Fruit fly (Drosophila melanogaster): ENCODE measurements around the gene Asciz.

Gene Asciz

DNA sequence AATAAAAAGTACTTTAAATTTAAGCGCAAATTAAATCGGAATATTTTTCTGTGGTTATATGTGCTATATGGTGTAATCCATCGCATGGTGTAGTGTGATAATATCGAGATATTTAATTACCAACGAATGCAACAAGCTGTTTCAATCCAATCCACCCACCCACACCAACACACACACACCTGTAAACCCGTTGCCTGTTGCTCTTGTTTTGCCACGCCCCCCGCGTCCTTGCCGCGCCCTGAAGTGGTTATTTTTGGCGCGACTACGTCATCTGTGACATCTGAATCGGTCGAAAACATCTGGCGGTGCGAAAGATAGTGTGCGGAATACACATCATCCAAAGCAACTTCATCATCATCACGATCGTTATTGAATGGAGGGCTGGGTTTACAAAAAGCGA lies 651 bp downstream of the Asciz start (continued):
- TF ChIP-seq crol (GFP tag; IDR thresholded peaks at IDR 0.05) = peak; percentile 66
- TF ChIP-seq CG17186 (GFP tag; optimal IDR thresholded peaks at IDR 0.05) = no peak
- no peak for TF ChIP-seq Sry-δ (GFP tag; optimal IDR thresholded peaks at IDR 0.05)
- TF ChIP-seq sr (GFP tag; IDR thresholded peaks at IDR 0.05) = 0 out of 3 replicates have a peak, but pooled peaks have one; percentile 29
- TF ChIP-seq ind (GFP tag; optimal IDR thresholded peaks at IDR 0.05) = no peak
- no peak for TF ChIP-seq CG18476 (GFP tag; optimal IDR thresholded peaks at IDR 0.05)
- no peak for TF ChIP-seq slou (GFP tag; optimal IDR thresholded peaks at IDR 0.05)
- no peak for TF ChIP-seq Vsx1 (GFP tag; optimal IDR thresholded peaks at IDR 0.05)
- TF ChIP-seq CG17385 (GFP tag; optimal IDR thresholded peaks at IDR 0.05) = no peak
- TF ChIP-seq CG30020 (tag; optimal IDR thresholded peaks at IDR 0.05) = no peak
- peak; percentile 85 for TF ChIP-seq CG3065 (GFP tag; optimal IDR thresholded peaks at IDR 0.05)
- no peak for TF ChIP-seq phol (tag; optimal IDR thresholded peaks at IDR 0.05)
- peak; percentile 52 for TF ChIP-seq ftz-f1 (GFP tag; optimal IDR thresholded peaks at IDR 0.05)
- no peak for TF ChIP-seq CG12744 (GFP tag; optimal IDR thresholded peaks at IDR 0.05)
- TF ChIP-seq sd (tag; optimal IDR thresholded peaks at IDR 0.05) = no peak
- peak; percentile 56 for TF ChIP-seq twi (tag; optimal IDR thresholded peaks at IDR 0.05)
- no peak for TF ChIP-seq CG4360 (GFP tag; IDR thresholded peaks at IDR 0.05)
- TF ChIP-seq br (optimal IDR thresholded peaks at IDR 0.05) = no peak
- TF ChIP-seq h (optimal IDR thresholded peaks at IDR 0.05) = no peak
- no peak for TF ChIP-seq jumu (GFP tag; optimal IDR thresholded peaks at IDR 0.05)
- no peak for TF ChIP-seq sens-2 (GFP tag; IDR thresholded peaks at IDR 0.05)
- TF ChIP-seq CG15601 (tag; optimal IDR thresholded peaks at IDR 0.05) = no peak
- TF ChIP-seq Lpt (GFP tag; optimal IDR thresholded peaks at IDR 0.05) = no peak
- TF ChIP-seq Hsf (GFP tag; optimal IDR thresholded peaks at IDR 0.05) = no peak
- TF ChIP-seq hbn (GFP tag; IDR thresholded peaks at IDR 0.05; ENCODE audit: partially characterized antibody) = no peak
- TF ChIP-seq CG6791 (GFP tag; IDR thresholded peaks at IDR 0.05; ENCODE audit: partially characterized antibody) = no peak
- TF ChIP-seq pros (GFP tag; optimal IDR thresholded peaks at IDR 0.05) = no peak
- no peak for TF ChIP-seq Sox100B (GFP tag; optimal IDR thresholded peaks at IDR 0.05)
- no peak for TF ChIP-seq Dek (tag; optimal IDR thresholded peaks at IDR 0.05)
- no peak for TF ChIP-seq eyg (GFP tag; optimal IDR thresholded peaks at IDR 0.05)
- TF ChIP-seq repo (GFP tag; optimal IDR thresholded peaks at IDR 0.05) = no peak
- TF ChIP-seq sqz (GFP tag; optimal IDR thresholded peaks at IDR 0.05) = no peak
- TF ChIP-seq CG31224 (GFP tag; IDR thresholded peaks at IDR 0.05) = no peak

DNA sequence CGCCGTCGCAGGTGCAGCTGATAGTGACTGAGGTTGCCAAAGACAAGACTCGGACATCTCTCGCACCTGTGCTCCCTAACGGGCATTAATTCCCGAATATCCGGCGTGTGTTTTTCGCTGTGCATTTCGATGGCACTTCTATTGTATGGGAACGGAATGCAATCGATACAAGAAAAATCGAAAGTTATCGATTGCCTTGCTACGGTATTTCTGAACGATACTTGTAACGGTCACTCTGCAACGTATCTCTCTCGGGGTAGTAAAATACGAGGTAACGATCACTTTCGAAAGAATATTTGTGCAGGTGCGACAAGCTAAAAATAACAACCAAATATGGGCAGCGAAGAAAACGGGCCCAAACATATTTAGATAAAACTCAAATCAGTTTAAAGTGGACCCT lies 1.1 kb downstream of the Asciz start, which contains the start of gene CG32280:
Gene CG32280, plus strand, starts transcription at position 231 of the 400 bp plus-strand sequence.
- peak; percentile 85 for TF ChIP-seq zf30C (GFP tag; optimal IDR thresholded peaks at IDR 0.05)
- no peak for TF ChIP-seq fru (optimal IDR thresholded peaks at IDR 0.05)
- no peak for TF ChIP-seq btn (GFP tag; optimal IDR thresholded peaks at IDR 0.05)
- TF ChIP-seq sens (GFP tag) = peak; percentile 91
- peak; percentile 26 for TF ChIP-seq dm (GFP tag; optimal IDR thresholded peaks at IDR 0.05)
- peak; percentile 58; the same call in 1 of the 2 replicates for TF ChIP-seq sob (GFP tag; IDR thresholded peaks at IDR 0.05)
- TF ChIP-seq slp2 (GFP tag; optimal IDR thresholded peaks at IDR 0.05) = peak; percentile 24
- TF ChIP-seq stwl (tag; optimal IDR thresholded peaks at IDR 0.05) = peak; percentile 65
- peak; percentile 1 for TF ChIP-seq az2 (GFP tag; optimal IDR thresholded peaks at IDR 0.05)
- peak; percentile 33 for TF ChIP-seq Max (GFP tag; optimal IDR thresholded peaks at IDR 0.05)
- TF ChIP-seq E2f1 (GFP tag; IDR thresholded peaks at IDR 0.05) = no peak
- no peak; the same call in 2 of the 3 replicates for TF ChIP-seq CG34422 (GFP tag; IDR thresholded peaks at IDR 0.05)
- peak; percentile 82 for TF ChIP-seq MBD-R2 (GFP tag; IDR thresholded peaks at IDR 0.05)
- TF ChIP-seq pb (GFP tag; optimal IDR thresholded peaks at IDR 0.05) = peak; percentile 7
- TF ChIP-seq CG2116 (GFP tag; optimal IDR thresholded peaks at IDR 0.05) = peak; percentile 76
- TF ChIP-seq lola (GFP tag; optimal IDR thresholded peaks at IDR 0.05) = no peak
- peak; percentile 20 for TF ChIP-seq B-H2 (GFP tag; optimal IDR thresholded peaks at IDR 0.05)
- TF ChIP-seq so (GFP tag; IDR thresholded peaks at IDR 0.05) = 0 out of 3 replicates have a peak, but pooled peaks have one; percentile 32
- TF ChIP-seq CG14014 (GFP tag; IDR thresholded peaks at IDR 0.05) = peak; percentile 16; the same call in 1 of the 2 replicates
- peak; percentile 62 for TF ChIP-seq row (GFP tag; IDR thresholded peaks at IDR 0.05)
- peak; percentile 41 for TF ChIP-seq Sin3A (optimal IDR thresholded peaks at IDR 0.05)
- TF ChIP-seq CG1603 (tag; optimal IDR thresholded peaks at IDR 0.05) = peak; percentile 68
